Worm (Caenorhabditis elegans): ENCODE data around the gene M03A8.3.

- TF ChIP-seq nhr-11 (tag; optimal IDR thresholded peaks at IDR 0.05) (no peak), fkh-10 (GFP tag; optimal IDR thresholded peaks at IDR 0.05) (no peak), C38D4.7 (GFP tag; optimal IDR thresholded peaks at IDR 0.05) (no peak), ceh-31 (tag; optimal IDR thresholded peaks at IDR 0.05) (no peak), hlh-8 (tag; optimal IDR thresholded peaks at IDR 0.05) (no peak), ceh-34 (tag; optimal IDR thresholded peaks at IDR 0.05) (no peak), pag-3 (tag; optimal IDR thresholded peaks at IDR 0.05; ENCODE audit: borderline replicate concordance) (no peak), nfya-1 (tag; optimal IDR thresholded peaks at IDR 0.05) (no peak)
Measured at ce11 chrX:6788965-6789573, 10.8 kb upstream of the M03A8.3 start, which contains the start of gene sgca-1.

Data from whole organism, late embryonic.